Worm (Caenorhabditis elegans) whole organism, midembryonic: ENCODE results near the gene K06A4.10.

Experiments used
- cog-1 ChIP-seq: sonication (generic microtip); optimal IDR thresholded peaks from 2 replicates; lab custom pipeline; 2016; ENCODE audit warnings: missing genetic modification characterization, missing compliant biosample characterization
- klf-2 ChIP-seq: fragments of 200-800 bp; sonication (Bioruptor generic); conservative IDR thresholded peaks from 2 replicates; pipeline ENCODE4 v1.3.6; 2022; ENCODE audit warnings: missing genetic modification reagents, missing genetic modification characterization, missing compliant biosample characterization
- med-1 ChIP-seq: sonication (generic microtip); optimal IDR thresholded peaks from 2 replicates; lab custom pipeline; 2017; ENCODE audit warnings: missing genetic modification characterization, mild to moderate bottlenecking, missing compliant biosample characterization, antibody characterized with exemption, missing genetic modification reagents; ENCODE audit not compliant: insufficient read depth
- ztf-23 ChIP-seq: fragments of 200-800 bp; sonication (Bioruptor generic); IDR thresholded peaks from 2 replicates; pipeline ENCODE4 v1.3.6; 2022; ENCODE audit warnings: missing genetic modification reagents, missing genetic modification characterization, missing compliant biosample characterization

DNA sequence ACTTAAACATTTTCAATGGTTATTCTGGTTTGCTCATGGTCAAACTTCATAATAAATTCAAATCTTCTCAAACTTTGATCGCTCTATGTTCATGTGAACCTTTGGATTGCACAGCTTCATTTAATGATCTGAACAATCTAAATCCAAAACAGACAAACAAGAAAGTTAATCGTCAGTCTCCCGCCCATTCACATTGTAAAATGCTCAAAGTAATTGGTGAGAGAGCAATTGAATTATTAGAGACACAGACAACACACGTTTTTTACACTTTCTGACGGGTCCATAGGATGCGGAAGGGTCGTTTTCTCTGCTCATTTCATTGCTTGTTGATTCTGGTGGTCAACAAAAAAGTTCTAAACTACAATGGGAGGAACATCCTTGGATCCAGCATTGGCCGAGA, 7.1 kb upstream of the K06A4.10 start, which contains the start of gene gsnl-1:
- TF ChIP-seq ztf-23 (no peak), cog-1 (no peak), med-1 (GFP tag; lab: Kevin White, UChicago) (no peak), klf-2 (GFP tag; lab: Robert Waterston, UW) (no peak)
